Fruit fly (Drosophila melanogaster) whole organism, embryonic: ENCODE measurements around the gene CG32679.

ENCODE experiments used
- Ada2b ChIP-seq: fragments of 200-800 bp; sonication (Bioruptor generic); IDR thresholded peaks from 2 replicates; pipeline ENCODE4 v1.3.6; 2022; ENCODE audit warnings: missing biosample characterization, missing genetic modification characterization
- Atf-2 ChIP-seq: fragments of 200-800 bp; sonication (Bioruptor generic); optimal IDR thresholded peaks from 2 replicates; lab custom pipeline; 2016; ENCODE audit warnings: missing biosample characterization, missing genetic modification characterization
- CG10209 ChIP-seq: fragments of 200-800 bp; sonication (Bioruptor generic); optimal IDR thresholded peaks from 3 replicates; lab custom pipeline; 2017; ENCODE audit warnings: missing biosample characterization, mild to moderate bottlenecking, missing genetic modification characterization, missing genetic modification reagents
- CG10543 ChIP-seq: fragments of 200-800 bp; sonication (Bioruptor generic); optimal IDR thresholded peaks from 3 replicates; lab custom pipeline; 2017; ENCODE audit warnings: missing biosample characterization, mild to moderate bottlenecking, missing genetic modification characterization, moderate library complexity
- CG10959 ChIP-seq: fragments of 200-800 bp; sonication (Bioruptor generic); IDR thresholded peaks from 2 replicates; pipeline ENCODE4 v1.3.6; 2022; ENCODE audit warnings: missing biosample characterization, missing genetic modification characterization
- CG11247 ChIP-seq: fragments of 200-800 bp; sonication (Bioruptor generic); IDR thresholded peaks from 2 replicates; pipeline ENCODE4 v1.3.6; 2022; ENCODE audit warnings: missing biosample characterization, missing genetic modification characterization
- CG11398 ChIP-seq: fragments of 200-800 bp; sonication (Bioruptor generic); optimal IDR thresholded peaks from 2 replicates; lab custom pipeline; 2016; ENCODE audit warnings: missing biosample characterization, missing genetic modification characterization
- CG11456 ChIP-seq: fragments of 200-800 bp; sonication (Bioruptor generic); IDR thresholded peaks from 3 replicates; pipeline ENCODE4 v1.3.6; 2022; ENCODE audit warnings: missing biosample characterization, missing genetic modification characterization
- CG11696 ChIP-seq: fragments of 200-800 bp; sonication (Bioruptor generic); IDR thresholded peaks from 2 replicates; pipeline ENCODE4 v1.3.6; 2022; ENCODE audit warnings: missing biosample characterization, missing genetic modification characterization
- CG12155 ChIP-seq: fragments of 200-800 bp; sonication (Bioruptor generic); optimal IDR thresholded peaks from 3 replicates; lab custom pipeline; 2016; ENCODE audit warnings: missing biosample characterization, missing genetic modification characterization
- CG12659 ChIP-seq: fragments of 200-800 bp; sonication (Bioruptor generic); optimal IDR thresholded peaks from 3 replicates; lab custom pipeline; 2017; ENCODE audit warnings: mild to moderate bottlenecking, missing biosample characterization, missing genetic modification reagents, missing genetic modification characterization
- CG13287 ChIP-seq: fragments of 200-800 bp; sonication (Bioruptor generic); IDR thresholded peaks from 2 replicates; pipeline ENCODE4 v1.3.6; 2022; ENCODE audit warnings: missing biosample characterization, missing genetic modification characterization; ENCODE audit not compliant: partially characterized antibody
- CG13624 ChIP-seq: fragments of 200-800 bp; sonication (Bioruptor generic); optimal IDR thresholded peaks from 2 replicates; lab custom pipeline; 2016; ENCODE audit warnings: missing biosample characterization, missing genetic modification characterization
- CG1602 ChIP-seq: fragments of 200-800 bp; sonication (Bioruptor generic); optimal IDR thresholded peaks from 3 replicates; lab custom pipeline; 2016; ENCODE audit warnings: missing biosample characterization, missing genetic modification characterization
- CG16813 ChIP-seq: fragments of 200-800 bp; sonication (Bioruptor generic); IDR thresholded peaks from 3 replicates; pipeline ENCODE4 v1.3.6; 2022; ENCODE audit warnings: missing biosample characterization, missing genetic modification characterization; ENCODE audit not compliant: partially characterized antibody
- CG17385 ChIP-seq: fragments of 200-800 bp; sonication (Bioruptor generic); optimal IDR thresholded peaks from 3 replicates; lab custom pipeline; 2018; ENCODE audit warnings: missing biosample characterization, mild to moderate bottlenecking, missing genetic modification characterization
- CG17612 ChIP-seq: fragments of 200-800 bp; sonication (Bioruptor generic); IDR thresholded peaks from 2 replicates; pipeline ENCODE4 v1.3.6; 2022; ENCODE audit warnings: missing biosample characterization, missing genetic modification characterization
- CG2129 ChIP-seq: fragments of 200-800 bp; sonication (Bioruptor generic); IDR thresholded peaks from 2 replicates; pipeline ENCODE4 v1.3.6; 2022; ENCODE audit warnings: missing biosample characterization, missing genetic modification characterization; ENCODE audit not compliant: partially characterized antibody
- CG2678 ChIP-seq: fragments of 200-800 bp; sonication (Bioruptor generic); optimal IDR thresholded peaks from 3 replicates; lab custom pipeline; 2019; ENCODE audit warnings: missing biosample characterization, mild to moderate bottlenecking, missing genetic modification characterization, moderate library complexity
- CG2889 ChIP-seq: fragments of 200-800 bp; sonication (Bioruptor generic); IDR thresholded peaks from 3 replicates; pipeline ENCODE4 v1.3.6; 2022; ENCODE audit warnings: missing biosample characterization, missing genetic modification characterization
- CG3281 ChIP-seq: fragments of 200-800 bp; sonication (Bioruptor generic); optimal IDR thresholded peaks from 3 replicates; lab custom pipeline; 2017; ENCODE audit warnings: missing biosample characterization, mild to moderate bottlenecking, missing genetic modification characterization
- CG4282 ChIP-seq: fragments of 200-800 bp; sonication (Bioruptor generic); optimal IDR thresholded peaks from 2 replicates; lab custom pipeline; 2016; ENCODE audit warnings: missing biosample characterization, missing genetic modification characterization
- CG6175 ChIP-seq: fragments of 200-800 bp; sonication (Bioruptor generic); IDR thresholded peaks from 3 replicates; pipeline ENCODE4 v1.3.6; 2022; ENCODE audit warnings: missing biosample characterization, missing genetic modification characterization
- CG6683 ChIP-seq: fragments of 200-800 bp; sonication (Bioruptor generic); optimal IDR thresholded peaks from 2 replicates; lab custom pipeline; 2017; ENCODE audit warnings: missing biosample characterization, mild to moderate bottlenecking, missing genetic modification characterization, missing genetic modification reagents
- CG8359 ChIP-seq: fragments of 200-800 bp; sonication (Bioruptor generic); optimal IDR thresholded peaks from 2 replicates; lab custom pipeline; 2017; ENCODE audit warnings: missing biosample characterization, mild to moderate bottlenecking, missing genetic modification characterization, borderline replicate concordance
- CG9817 ChIP-seq: fragments of 200-800 bp; sonication (Bioruptor generic); optimal IDR thresholded peaks from 2 replicates; lab custom pipeline; 2018; ENCODE audit warnings: missing biosample characterization, mild to moderate bottlenecking, missing genetic modification characterization, moderate library complexity
- CG9876 ChIP-seq: fragments of 200-800 bp; sonication (Bioruptor generic); optimal IDR thresholded peaks from 2 replicates; lab custom pipeline; 2016; ENCODE audit warnings: missing biosample characterization, missing genetic modification characterization
- CG9932 ChIP-seq: fragments of 200-800 bp; sonication (Bioruptor generic); IDR thresholded peaks from 2 replicates; pipeline ENCODE4 v1.3.6; 2022; ENCODE audit warnings: missing biosample characterization, missing genetic modification characterization
- CrebB ChIP-seq: fragments of 200-800 bp; sonication (Bioruptor generic); optimal IDR thresholded peaks from 3 replicates; lab custom pipeline; 2018; ENCODE audit warnings: missing biosample characterization, mild to moderate bottlenecking, missing genetic modification characterization
- ERR ChIP-seq: fragments of 200-800 bp; sonication (Bioruptor generic); optimal IDR thresholded peaks from 2 replicates; lab custom pipeline; 2016; ENCODE audit warnings: missing biosample characterization, missing genetic modification characterization
- Nf-YA ChIP-seq: fragments of 200-800 bp; sonication (Bioruptor generic); IDR thresholded peaks from 2 replicates; pipeline ENCODE4 v1.3.6; 2022; ENCODE audit warnings: missing biosample characterization, missing genetic modification characterization
- NfI ChIP-seq: fragments of 200-800 bp; sonication (Bioruptor generic); optimal IDR thresholded peaks from 3 replicates; lab custom pipeline; 2018; ENCODE audit warnings: missing biosample characterization, mild to moderate bottlenecking, missing genetic modification characterization, moderate library complexity
- Oli ChIP-seq: fragments of 200-800 bp; sonication (Bioruptor generic); optimal IDR thresholded peaks from 2 replicates; lab custom pipeline; 2018; ENCODE audit warnings: missing biosample characterization, mild to moderate bottlenecking, missing genetic modification characterization, moderate library complexity
- Xrp1 ChIP-seq: fragments of 200-800 bp; sonication (Bioruptor generic); IDR thresholded peaks from 2 replicates; pipeline ENCODE4 v1.3.6; 2022; ENCODE audit warnings: missing biosample characterization, missing genetic modification characterization
- aop ChIP-seq: fragments of 200-800 bp; sonication (Bioruptor generic); IDR thresholded peaks from 2 replicates; pipeline ENCODE4 v1.3.6; 2022; ENCODE audit warnings: missing biosample characterization, missing genetic modification characterization
- ash1 ChIP-seq: fragments of 200-800 bp; sonication (Bioruptor generic); optimal IDR thresholded peaks from 2 replicates; lab custom pipeline; 2018; ENCODE audit warnings: missing biosample characterization, mild to moderate bottlenecking, missing genetic modification characterization
- bowl ChIP-seq: fragments of 200-800 bp; sonication (Bioruptor generic); IDR thresholded peaks from 2 replicates; pipeline ENCODE4 v1.3.6; 2022; ENCODE audit warnings: missing biosample characterization, missing genetic modification characterization
- br ChIP-seq: fragments of >200 bp; optimal IDR thresholded peaks from 2 replicates; lab custom pipeline; 2017
- cg ChIP-seq: fragments of 200-800 bp; sonication (Bioruptor generic); optimal IDR thresholded peaks from 3 replicates; lab custom pipeline; 2019; ENCODE audit warnings: missing biosample characterization, mild to moderate bottlenecking, missing genetic modification characterization, moderate library complexity
- chm ChIP-seq: fragments of 200-800 bp; sonication (Bioruptor generic); IDR thresholded peaks from 2 replicates; pipeline ENCODE4 v1.3.6; 2022; ENCODE audit warnings: missing biosample characterization, missing genetic modification characterization
- dysf ChIP-seq: fragments of 200-800 bp; sonication (Bioruptor generic); IDR thresholded peaks from 3 replicates; pipeline ENCODE4 v1.3.6; 2022; ENCODE audit warnings: missing biosample characterization, missing genetic modification characterization
- fu2 ChIP-seq: fragments of 200-800 bp; sonication (Bioruptor generic); optimal IDR thresholded peaks from 2 replicates; lab custom pipeline; 2016; ENCODE audit warnings: missing biosample characterization, missing genetic modification characterization
- h ChIP-seq: fragments of >200 bp; optimal IDR thresholded peaks from 2 replicates; lab custom pipeline; 2017
- jumu ChIP-seq: fragments of 200-800 bp; sonication (Bioruptor generic); optimal IDR thresholded peaks from 3 replicates; lab custom pipeline; 2016; ENCODE audit warnings: missing biosample characterization, missing genetic modification characterization
- klu ChIP-seq: fragments of 200-800 bp; sonication (Bioruptor generic); IDR thresholded peaks from 2 replicates; pipeline ENCODE4 v1.3.6; 2022; ENCODE audit warnings: missing biosample characterization, missing genetic modification characterization
- nerfin-1 ChIP-seq: fragments of 200-800 bp; sonication (Bioruptor generic); optimal IDR thresholded peaks from 3 replicates; lab custom pipeline; 2019; ENCODE audit warnings: missing biosample characterization, mild to moderate bottlenecking, missing genetic modification characterization, moderate library complexity
- pnt ChIP-seq: fragments of 200-800 bp; sonication (Bioruptor generic); optimal IDR thresholded peaks from 3 replicates; lab custom pipeline; 2016; ENCODE audit warnings: missing biosample characterization, missing genetic modification characterization
- psq ChIP-seq: fragments of 200-800 bp; sonication (Bioruptor generic); optimal IDR thresholded peaks from 2 replicates; lab custom pipeline; 2017; ENCODE audit warnings: missing biosample characterization, missing genetic modification characterization
- salm ChIP-seq: fragments of 200-800 bp; sonication (Bioruptor generic); optimal IDR thresholded peaks from 2 replicates; lab custom pipeline; 2018; ENCODE audit warnings: missing biosample characterization, mild to moderate bottlenecking, missing genetic modification characterization
- tap ChIP-seq: fragments of 200-800 bp; optimal IDR thresholded peaks from 3 replicates; lab custom pipeline; 2019; ENCODE audit warnings: missing biosample characterization, mild to moderate bottlenecking, missing genetic modification characterization, moderate library complexity
- tll ChIP-seq, 2 experiments: fragments of 200-800 bp in 1 of 2; fragments of >200 bp in 1 of 2; sonication (Bioruptor generic) in 1 of 2; optimal IDR thresholded peaks; 2 replicates each; lab custom pipeline; 2017 to 2019; ENCODE audit warnings: missing biosample characterization in 2 of 2, missing genetic modification characterization in 2 of 2, mild to moderate bottlenecking in 1 of 2, moderate library complexity in 1 of 2
- tx ChIP-seq: fragments of 200-800 bp; sonication (Bioruptor generic); optimal IDR thresholded peaks from 2 replicates; lab custom pipeline; 2016; ENCODE audit warnings: missing biosample characterization, missing genetic modification characterization

The CG32679 gene

dm6 chrX:10387672-10388071 lies 20.4 kb upstream of the CG32679 start (continued):
- TF ChIP-seq CG2678 (tag; lab: Kevin White, UChicago) (peak; percentile 54), CG9876 (GFP tag; lab: Kevin White, UChicago) (no peak), Xrp1 (peak; percentile 24; the same call in 1 of the 2 replicates), psq (no peak), klu (GFP tag; lab: Robert Waterston, UW) (no peak), tx (GFP tag; lab: Kevin White, UChicago) (peak; percentile 34), CG16813 (GFP tag; lab: Robert Waterston, UW) (no peak), CG2889 (GFP tag; lab: Robert Waterston, UW) (0 out of 3 replicates have a peak, but pooled peaks have one; percentile 29), CG13624 (GFP tag; lab: Kevin White, UChicago) (peak; percentile 16), CG17612 (GFP tag; lab: Robert Waterston, UW) (0 out of 2 replicates have a peak, but pooled peaks have one; percentile 30), dysf (GFP tag; lab: Robert Waterston, UW) (peak; percentile 56; the same call in 2 of the 3 replicates), h (lab: Kevin White, UChicago) (no peak), ash1 (GFP tag; lab: Kevin White, UChicago) (no peak), nerfin-1 (tag; lab: Kevin White, UChicago) (no peak), aop (GFP tag; lab: Robert Waterston, UW) (no peak), CG13287 (GFP tag; lab: Robert Waterston, UW) (no peak), chm (GFP tag; lab: Robert Waterston, UW) (0 out of 2 replicates have a peak, but pooled peaks have one; percentile 11), pnt (GFP tag; lab: Kevin White, UChicago) (peak; percentile 34), CG11696 (GFP tag; lab: Robert Waterston, UW) (no peak), CG1602 (GFP tag; lab: Kevin White, UChicago) (peak; percentile 3), CG12659 (GFP tag; lab: Kevin White, UChicago) (peak; percentile 29), fu2 (GFP tag; lab: Kevin White, UChicago) (no peak), Ada2b (GFP tag; lab: Robert Waterston, UW) (peak; percentile 64), CG8359 (GFP tag; lab: Kevin White, UChicago) (no peak), CG11398 (no peak), tap (tag; lab: Kevin White, UChicago) (peak; percentile 4), CG10959 (GFP tag; lab: Robert Waterston, UW) (no peak), tll (GFP tag; optimal IDR thresholded peaks at IDR 0.05; lab: Kevin White, UChicago) (no peak), ERR (GFP tag; lab: Kevin White, UChicago) (no peak), Atf-2 (GFP tag; lab: Kevin White, UChicago) (no peak), CG3281 (GFP tag; lab: Kevin White, UChicago) (peak; percentile 51), CG12155 (GFP tag; lab: Kevin White, UChicago) (peak; percentile 30), CG10543 (GFP tag; lab: Kevin White, UChicago) (no peak), CrebB (no peak), cg (GFP tag; lab: Kevin White, UChicago) (no peak), CG9817 (tag; lab: Kevin White, UChicago) (peak; percentile 63), CG9932 (GFP tag; lab: Robert Waterston, UW) (peak; percentile 70), Nf-YA (GFP tag; lab: Robert Waterston, UW) (no peak), br (no peak), CG10209 (GFP tag; lab: Kevin White, UChicago) (peak; percentile 6), NfI (GFP tag; lab: Kevin White, UChicago) (peak; percentile 31), CG6683 (GFP tag; lab: Kevin White, UChicago) (no peak), jumu (GFP tag; lab: Kevin White, UChicago) (peak; percentile 2), Oli (peak; percentile 40), bowl (GFP tag; lab: Robert Waterston, UW) (no peak), CG4282 (GFP tag; lab: Kevin White, UChicago) (no peak), CG6175 (GFP tag; lab: Robert Waterston, UW) (no peak), CG11247 (GFP tag; lab: Robert Waterston, UW) (peak; percentile 62), CG17385 (peak; percentile 25), CG2129 (no peak), CG11456 (GFP tag; lab: Robert Waterston, UW) (peak; percentile 78; the same call in 2 of the 3 replicates), salm (no peak)
